Worm (Caenorhabditis elegans): ENCODE results near the gene cup-4.

cup-4 gene

DNA sequence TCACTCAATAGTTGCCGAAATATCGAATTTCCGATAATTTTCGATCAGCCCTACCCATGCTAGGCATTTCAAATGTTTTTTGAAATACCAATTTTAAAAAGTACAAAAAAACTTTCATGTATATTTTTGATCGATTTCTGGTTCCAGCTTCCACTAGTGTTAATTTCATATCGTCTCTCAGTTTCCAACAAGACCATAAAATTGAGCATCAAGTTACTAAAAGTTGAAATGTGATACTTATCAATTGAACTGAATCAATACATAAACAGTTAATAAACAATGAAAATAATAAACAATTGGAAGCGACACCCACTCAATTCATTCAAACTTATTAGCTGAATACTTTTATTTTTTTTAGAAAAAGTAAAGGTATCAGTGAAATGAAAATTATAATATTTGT lies at the start of gene cup-4:
cup-4 (plus strand) TSS at position 301 of the 400 bp plus-strand sequence.
- TF ChIP-seq tbx-11 (GFP tag; IDR thresholded peaks at IDR 0.05) (no peak), B0310.2 (tag; optimal IDR thresholded peaks at IDR 0.05) (no peak), tbx-37 (GFP tag; conservative IDR thresholded peaks at IDR 0.05) (no peak)

DNA sequence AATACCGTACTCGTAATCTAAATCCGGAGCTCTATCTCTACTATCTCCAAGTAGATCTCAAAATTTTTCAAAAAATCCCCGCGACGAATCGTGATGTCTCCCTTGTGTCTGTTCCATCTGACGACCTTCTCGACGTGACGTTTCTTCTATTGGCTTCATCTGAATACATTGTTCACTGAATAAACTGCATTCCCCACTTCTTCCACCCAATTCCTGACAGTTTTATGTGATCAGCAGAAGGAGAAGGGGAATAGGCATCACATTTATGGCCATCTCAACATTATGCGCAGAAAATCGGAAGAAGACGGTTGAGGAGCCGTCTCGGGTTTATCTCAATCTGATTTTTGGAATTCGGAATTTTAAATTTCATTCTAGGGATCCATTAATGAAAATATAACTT lies 47.3 kb upstream of the cup-4 start:
- TF ChIP-seq hmbx-1 (tag; optimal IDR thresholded peaks at IDR 0.05) (no peak), hnd-1 (tag; optimal IDR thresholded peaks at IDR 0.05) (no peak), tbx-11 (GFP tag; IDR thresholded peaks at IDR 0.05) (no peak), pes-1 (GFP tag; IDR thresholded peaks at IDR 0.05) (no peak), tbx-37 (GFP tag; conservative IDR thresholded peaks at IDR 0.05) (no peak), aly-1 (tag; optimal IDR thresholded peaks at IDR 0.05) (no peak), ets-7 (tag; optimal IDR thresholded peaks at IDR 0.05) (no peak), hmg-4 (GFP tag; optimal IDR thresholded peaks at IDR 0.05) (no peak), ceh-13 (GFP tag; optimal IDR thresholded peaks at IDR 0.05) (no peak)

DNA sequence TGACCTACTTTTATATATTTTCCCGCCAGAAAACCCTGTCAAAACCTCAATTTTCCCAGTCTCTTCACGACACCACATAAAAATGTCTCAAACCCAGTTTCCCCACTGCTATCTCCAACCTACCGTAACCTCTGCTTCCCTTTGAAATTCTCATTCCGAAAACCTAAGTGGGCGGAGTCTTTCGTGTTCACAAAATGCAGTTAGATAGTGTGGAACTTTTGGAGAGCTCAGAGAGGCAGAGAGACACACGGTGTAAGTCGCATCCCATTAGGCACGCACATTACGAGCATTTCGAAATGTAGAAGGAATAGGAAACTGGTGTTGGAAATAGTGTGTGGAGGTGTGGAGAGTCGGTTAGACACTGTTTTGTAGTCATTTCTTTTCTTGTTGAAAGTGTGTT lies 46.4 kb upstream of the cup-4 start:
- no peak for TF ChIP-seq flt-1 (GFP tag; IDR thresholded peaks at IDR 0.05)
- TF ChIP-seq sea-1 (GFP tag; conservative IDR thresholded peaks at IDR 0.05), result no peak
- no peak for TF ChIP-seq hmbx-1 (tag; optimal IDR thresholded peaks at IDR 0.05)
- no peak for TF ChIP-seq ceh-36 (tag; optimal IDR thresholded peaks at IDR 0.05)

DNA sequence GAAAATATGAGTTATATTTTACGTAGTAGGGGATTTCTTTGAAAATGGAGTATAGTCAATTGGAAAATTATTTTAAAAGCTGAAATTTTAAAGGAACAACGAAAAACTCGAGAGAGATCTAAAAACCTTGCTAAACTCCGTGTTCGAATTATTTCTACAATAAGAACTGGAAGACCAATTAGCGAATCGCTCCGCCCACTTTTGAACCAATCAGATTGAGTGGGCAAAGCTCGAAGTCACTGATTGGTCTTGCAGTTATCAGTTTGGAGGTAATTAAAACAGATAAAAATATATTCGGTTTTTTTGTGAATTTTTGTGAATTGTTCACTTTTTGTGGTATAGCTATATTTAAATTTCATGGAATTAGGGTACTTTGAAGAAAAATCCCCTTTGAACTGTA lies 43.0 kb upstream of the cup-4 start:
- no peak for TF ChIP-seq ceh-36 (tag; optimal IDR thresholded peaks at IDR 0.05)
- no peak for TF ChIP-seq B0310.2 (tag; optimal IDR thresholded peaks at IDR 0.05)
- TF ChIP-seq pes-1 (GFP tag; IDR thresholded peaks at IDR 0.05), result no peak
- TF ChIP-seq F13C5.2 (tag; optimal IDR thresholded peaks at IDR 0.05), result no peak
- no peak for TF ChIP-seq tbx-37 (GFP tag; conservative IDR thresholded peaks at IDR 0.05)
- TF ChIP-seq ets-7 (tag; optimal IDR thresholded peaks at IDR 0.05), result no peak
- TF ChIP-seq aly-1 (tag; optimal IDR thresholded peaks at IDR 0.05), result no peak
- no peak for TF ChIP-seq scrt-1 (GFP tag; IDR thresholded peaks at IDR 0.05)
- TF ChIP-seq tra-4 (tag; optimal IDR thresholded peaks at IDR 0.05), result no peak
- no peak for TF ChIP-seq hmg-4 (GFP tag; optimal IDR thresholded peaks at IDR 0.05)
- no peak for TF ChIP-seq ceh-13 (GFP tag; optimal IDR thresholded peaks at IDR 0.05)
- TF ChIP-seq hnd-1 (tag; optimal IDR thresholded peaks at IDR 0.05), result no peak
- no peak for TF ChIP-seq ama-1 (optimal IDR thresholded peaks at IDR 0.05)
- TF ChIP-seq hmbx-1 (tag; optimal IDR thresholded peaks at IDR 0.05), result no peak
- TF ChIP-seq sea-1 (GFP tag; conservative IDR thresholded peaks at IDR 0.05), result no peak
- TF ChIP-seq flt-1 (GFP tag; IDR thresholded peaks at IDR 0.05), result no peak
- TF ChIP-seq tbx-11 (GFP tag; IDR thresholded peaks at IDR 0.05), result no peak

DNA sequence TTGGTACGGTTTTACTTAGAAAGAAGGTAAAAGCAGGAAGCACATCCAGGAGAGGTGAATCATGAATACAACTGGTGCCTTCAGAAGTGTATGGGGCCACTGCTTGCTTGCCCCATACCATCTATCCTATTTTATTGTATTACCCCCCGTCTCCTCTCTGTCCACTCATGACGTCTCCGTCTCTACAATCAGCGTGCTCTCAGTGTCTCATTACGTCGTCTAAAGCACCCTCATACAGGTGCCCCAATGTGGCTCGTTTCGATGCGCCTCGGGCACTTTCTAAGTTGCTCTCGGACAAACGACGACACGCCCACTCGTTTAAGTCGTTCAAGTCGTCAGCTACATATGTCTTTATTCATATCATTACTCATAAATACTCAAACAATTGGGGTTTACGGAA lies 42.2 kb upstream of the cup-4 start:
- TF ChIP-seq pes-1 (GFP tag; IDR thresholded peaks at IDR 0.05), result no peak
- no peak for TF ChIP-seq hnd-1 (tag; optimal IDR thresholded peaks at IDR 0.05)
- no peak for TF ChIP-seq aly-1 (tag; optimal IDR thresholded peaks at IDR 0.05)
- TF ChIP-seq ceh-13 (GFP tag; optimal IDR thresholded peaks at IDR 0.05), result no peak
- no peak for TF ChIP-seq tbx-11 (GFP tag; IDR thresholded peaks at IDR 0.05)
- TF ChIP-seq ets-7 (tag; optimal IDR thresholded peaks at IDR 0.05), result no peak
- no peak for TF ChIP-seq hmbx-1 (tag; optimal IDR thresholded peaks at IDR 0.05)
- TF ChIP-seq tra-4 (tag; optimal IDR thresholded peaks at IDR 0.05), result no peak
- TF ChIP-seq tbx-37 (GFP tag; conservative IDR thresholded peaks at IDR 0.05), result no peak
- TF ChIP-seq hmg-4 (GFP tag; optimal IDR thresholded peaks at IDR 0.05), result no peak
- TF ChIP-seq ama-1 (optimal IDR thresholded peaks at IDR 0.05), result no peak
- no peak for TF ChIP-seq F13C5.2 (tag; optimal IDR thresholded peaks at IDR 0.05)
- TF ChIP-seq sea-1 (GFP tag; conservative IDR thresholded peaks at IDR 0.05), result no peak
- TF ChIP-seq ceh-36 (tag; optimal IDR thresholded peaks at IDR 0.05), result no peak
- TF ChIP-seq B0310.2 (tag; optimal IDR thresholded peaks at IDR 0.05), result no peak
- no peak for TF ChIP-seq scrt-1 (GFP tag; IDR thresholded peaks at IDR 0.05)
- no peak for TF ChIP-seq flt-1 (GFP tag; IDR thresholded peaks at IDR 0.05)

DNA sequence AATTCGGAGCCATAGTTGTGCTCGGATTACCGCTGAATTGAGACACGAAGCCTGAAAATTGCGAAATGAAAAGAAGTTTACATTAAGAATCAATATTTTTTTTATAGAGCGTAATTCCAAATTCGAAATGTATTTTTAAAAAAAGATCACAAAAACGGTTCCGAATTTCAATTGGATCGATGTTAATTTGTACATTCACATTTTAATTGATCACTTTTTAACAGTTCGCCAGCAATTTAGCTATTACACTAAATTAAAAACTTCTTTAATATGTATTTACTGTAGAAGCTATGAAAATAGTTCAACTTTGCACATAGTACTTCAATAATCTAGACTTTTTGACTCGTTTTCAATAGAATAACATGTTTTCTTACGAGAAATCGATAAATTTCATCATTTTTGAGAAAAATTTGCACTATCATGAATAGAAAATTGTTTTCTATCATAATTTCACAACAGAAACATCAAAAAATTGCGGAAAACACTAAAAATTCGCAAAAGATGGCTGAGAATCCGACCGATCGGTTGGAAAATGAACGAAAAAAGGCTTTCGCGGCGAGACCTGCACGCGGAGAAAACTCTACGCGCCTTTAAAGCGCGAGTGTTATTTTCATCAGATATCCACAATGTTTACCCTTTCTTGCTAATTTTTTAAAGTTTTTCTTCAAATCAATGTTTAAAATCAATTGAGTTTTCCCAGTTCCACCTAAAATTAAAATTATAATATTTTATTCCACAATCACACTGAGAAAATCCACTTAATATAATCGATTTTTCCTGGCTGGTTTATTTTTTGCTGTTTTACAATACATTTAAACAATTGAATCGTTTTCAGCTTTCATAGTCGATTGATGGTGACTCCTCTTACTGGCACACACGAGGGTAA lies 37.5 kb upstream of the cup-4 start, which contains the start of the genes egl-45 and kcmf-1:
egl-45 (minus strand) TSS at position 51 of the 886 bp plus-strand sequence.
kcmf-1 (plus strand) TSS at position 836 of the 886 bp plus-strand sequence.
- TF ChIP-seq ets-7 (tag; optimal IDR thresholded peaks at IDR 0.05) (no peak), F13C5.2 (tag; optimal IDR thresholded peaks at IDR 0.05) (no peak), sea-1 (GFP tag; conservative IDR thresholded peaks at IDR 0.05) (no peak), pes-1 (GFP tag; IDR thresholded peaks at IDR 0.05) (no peak), tbx-11 (GFP tag; IDR thresholded peaks at IDR 0.05) (no peak), B0310.2 (tag; optimal IDR thresholded peaks at IDR 0.05) (no peak), ceh-13 (GFP tag; optimal IDR thresholded peaks at IDR 0.05) (no peak), scrt-1 (GFP tag; IDR thresholded peaks at IDR 0.05) (no peak), flt-1 (GFP tag; IDR thresholded peaks at IDR 0.05) (no peak), ceh-36 (tag; optimal IDR thresholded peaks at IDR 0.05) (no peak), tra-4 (tag; optimal IDR thresholded peaks at IDR 0.05) (no peak), aly-1 (tag; optimal IDR thresholded peaks at IDR 0.05) (no peak), hnd-1 (tag; optimal IDR thresholded peaks at IDR 0.05) (no peak), hmg-4 (GFP tag; optimal IDR thresholded peaks at IDR 0.05) (no peak), hmbx-1 (tag; optimal IDR thresholded peaks at IDR 0.05) (no peak), tbx-37 (GFP tag; conservative IDR thresholded peaks at IDR 0.05) (no peak), ama-1 (optimal IDR thresholded peaks at IDR 0.05) (no peak)

DNA sequence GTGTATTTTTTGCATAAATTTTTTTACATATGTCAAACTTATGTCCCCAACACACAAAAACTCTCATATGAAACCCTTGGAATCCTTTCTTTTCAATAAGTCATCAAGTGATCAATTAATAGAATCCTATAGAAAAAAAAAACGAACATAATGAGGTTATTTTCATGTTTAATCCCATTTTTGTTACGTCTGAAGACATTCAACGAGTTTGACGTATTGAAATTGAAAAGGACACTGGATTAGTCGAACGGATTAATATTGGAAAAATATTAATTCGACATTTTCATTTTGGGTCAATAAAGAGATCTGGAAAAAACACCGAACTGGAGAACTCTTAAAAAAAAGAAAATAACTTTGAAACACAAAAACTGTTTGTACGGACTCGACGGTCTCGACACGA lies 33.8 kb upstream of the cup-4 start:
- no peak for TF ChIP-seq hnd-1 (tag; optimal IDR thresholded peaks at IDR 0.05)
- no peak for TF ChIP-seq hmbx-1 (tag; optimal IDR thresholded peaks at IDR 0.05)

DNA sequence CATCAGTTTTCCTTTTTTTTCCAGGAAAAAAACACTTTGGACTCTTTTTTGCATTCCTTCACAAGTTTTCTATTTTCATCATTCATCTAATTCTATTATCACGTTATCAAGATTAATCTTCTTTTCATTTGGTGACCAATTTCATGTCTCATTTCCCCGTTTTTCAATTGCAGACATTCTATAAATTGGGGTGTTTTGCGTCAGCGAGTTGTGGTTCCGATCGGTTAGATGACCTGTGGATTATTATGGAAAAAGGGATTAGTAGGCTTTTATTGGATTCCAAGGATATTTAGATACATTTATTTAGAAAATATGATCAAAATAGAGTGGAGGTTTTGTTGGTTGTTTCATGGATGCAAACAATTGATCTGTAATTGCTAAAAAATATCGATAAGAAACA lies 31.4 kb upstream of the cup-4 start:
- no peak for TF ChIP-seq tbx-37 (GFP tag; conservative IDR thresholded peaks at IDR 0.05)
- no peak for TF ChIP-seq hnd-1 (tag; optimal IDR thresholded peaks at IDR 0.05)
- TF ChIP-seq tbx-11 (GFP tag; IDR thresholded peaks at IDR 0.05), result no peak
- no peak for TF ChIP-seq ceh-13 (GFP tag; optimal IDR thresholded peaks at IDR 0.05)
- no peak for TF ChIP-seq ama-1 (optimal IDR thresholded peaks at IDR 0.05)
- no peak for TF ChIP-seq hmg-4 (GFP tag; optimal IDR thresholded peaks at IDR 0.05)
